Worm (Caenorhabditis elegans): Measurements from ENCODE around the gene Y22D7AL.6.

The Y22D7AL.6 gene

ce11 chrIII:1601464-1602169 is 3.1 kb upstream of the Y22D7AL.6 start (continued):
- TF ChIP-seq hmg-1.1 (GFP tag; IDR thresholded peaks at IDR 0.05), result peak; percentile 74
- TF ChIP-seq ctbp-1 (GFP tag; IDR thresholded peaks at IDR 0.05), result peak; percentile 72
- no peak for TF ChIP-seq F49E8.2 (tag; optimal IDR thresholded peaks at IDR 0.05; ENCODE audit: borderline replicate concordance)
- TF ChIP-seq ceh-20 (GFP tag; IDR thresholded peaks at IDR 0.05), result peak; percentile 75
- TF ChIP-seq duxl-1 (tag; optimal IDR thresholded peaks at IDR 0.05; ENCODE audit: poor library complexity), result peak; percentile 76
- peak; percentile 77 for TF ChIP-seq unc-130 (GFP tag; optimal IDR thresholded peaks at IDR 0.05)
- TF ChIP-seq cey-2 (tag; optimal IDR thresholded peaks at IDR 0.05; ENCODE audit: borderline replicate concordance, insufficient read depth), result no peak
- TF ChIP-seq snpc-4 (tag; optimal IDR thresholded peaks at IDR 0.05), result no peak
- TF ChIP-seq php-3 (GFP tag; IDR thresholded peaks at IDR 0.05), result peak; percentile 67
- peak; percentile 78 for TF ChIP-seq arid-1 (GFP tag; conservative IDR thresholded peaks at IDR 0.05)
- no peak for TF ChIP-seq zfp-3 (GFP tag; conservative IDR thresholded peaks at IDR 0.05)
- TF ChIP-seq tag-97 (GFP tag; IDR thresholded peaks at IDR 0.05), result no peak
- no peak for TF ChIP-seq zfp-2 (tag; optimal IDR thresholded peaks at IDR 0.05)

ce11 chrIII:1602682-1603081 is 2.0 kb upstream of the Y22D7AL.6 start:
- TF ChIP-seq ceh-82 (tag; optimal IDR thresholded peaks at IDR 0.05) (no peak), vab-7 (GFP tag; IDR thresholded peaks at IDR 0.05) (no peak), lin-1 (GFP tag; IDR thresholded peaks at IDR 0.05) (no peak), lin-29 (GFP tag; IDR thresholded peaks at IDR 0.05) (no peak), madf-5 (GFP tag; IDR thresholded peaks at IDR 0.05) (no peak), ceh-28 (tag; optimal IDR thresholded peaks at IDR 0.05) (no peak), cey-2 (tag; optimal IDR thresholded peaks at IDR 0.05; ENCODE audit: borderline replicate concordance, insufficient read depth) (no peak), tag-97 (GFP tag; IDR thresholded peaks at IDR 0.05) (no peak), dmd-6 (GFP tag; IDR thresholded peaks at IDR 0.05) (peak; percentile 47), D1046.2 (GFP tag; IDR thresholded peaks at IDR 0.05) (no peak), lim-7 (GFP tag; IDR thresholded peaks at IDR 0.05) (no peak), egl-27 (tag; optimal IDR thresholded peaks at IDR 0.05) (no peak), duxl-1 (tag; optimal IDR thresholded peaks at IDR 0.05; ENCODE audit: poor library complexity) (no peak), snpc-4 (tag; optimal IDR thresholded peaks at IDR 0.05) (no peak), unc-39 (tag; optimal IDR thresholded peaks at IDR 0.05) (no peak), tra-1 (GFP tag; IDR thresholded peaks at IDR 0.05) (0 out of 2 replicates have a peak, but pooled peaks have one; percentile 20), ceh-32 (tag; optimal IDR thresholded peaks at IDR 0.05; ENCODE audit: poor library complexity) (no peak), nhr-6 (tag; optimal IDR thresholded peaks at IDR 0.05) (peak; percentile 44), sdz-12 (GFP tag; optimal IDR thresholded peaks at IDR 0.05) (no peak), lin-38 (GFP tag; IDR thresholded peaks at IDR 0.05) (no peak), lin-13 (GFP tag; optimal IDR thresholded peaks at IDR 0.05) (peak; percentile 44), arid-1 (GFP tag; conservative IDR thresholded peaks at IDR 0.05) (no peak), F44E2.7 (GFP tag; IDR thresholded peaks at IDR 0.05) (no peak), ceh-62 (tag; optimal IDR thresholded peaks at IDR 0.05) (no peak), php-3 (GFP tag; IDR thresholded peaks at IDR 0.05) (peak; percentile 84), madf-9 (GFP tag; conservative IDR thresholded peaks at IDR 0.05) (no peak), mep-1 (tag; optimal IDR thresholded peaks at IDR 0.05) (no peak), zip-11 (GFP tag; IDR thresholded peaks at IDR 0.05) (no peak), dmd-9 (GFP tag; IDR thresholded peaks at IDR 0.05) (no peak), ZK546.5 (tag; optimal IDR thresholded peaks at IDR 0.05) (no peak), pha-4 (GFP tag; IDR thresholded peaks at IDR 0.05) (no peak), pha-4 (tag; optimal IDR thresholded peaks at IDR 0.05) (peak; percentile 20), gei-8 (GFP tag; optimal IDR thresholded peaks at IDR 0.05) (no peak), hlh-30 (tag; optimal IDR thresholded peaks at IDR 0.05; ENCODE audit: insufficient read depth) (peak; percentile 50), aha-1 (tag) (no peak), nhr-48 (tag; optimal IDR thresholded peaks at IDR 0.05) (no peak), skn-1 (tag; optimal IDR thresholded peaks at IDR 0.05) (no peak), Y5F2A.4 (GFP tag; optimal IDR thresholded peaks at IDR 0.05) (no peak), daf-16 (GFP tag; optimal IDR thresholded peaks at IDR 0.05) (no peak), daf-16 (tag; optimal IDR thresholded peaks at IDR 0.05) (peak; percentile 93), spr-3 (GFP tag; optimal IDR thresholded peaks at IDR 0.05) (no peak)
